Worm (Caenorhabditis elegans) whole organism, L4/young adult: ENCODE data around the gene nhr-210.

Experiments used
- W03F9.2 ChIP-seq: fragments of 150-350 bp; optimal IDR thresholded peaks from 2 replicates; lab custom pipeline; 2014; ENCODE audit warnings: missing biosample characterization, missing genetic modification characterization
- dao-5 ChIP-seq: sonication (generic microtip); optimal IDR thresholded peaks from 2 replicates; lab custom pipeline; 2016; ENCODE audit warnings: missing genotype, missing genetic modification characterization, moderate library complexity, missing compliant biosample characterization

- no peak for TF ChIP-seq dao-5 (tag; lab: Kevin White, UChicago)
- no peak for TF ChIP-seq W03F9.2 (tag; lab: Kevin White, UChicago)
These were observed 44.8 kb downstream of the nhr-210 start, which contains the start of gene nhr-99 for ce11 chrV:474516-474915.
